ENCODE assay signal across 4 worm cellular contexts in genomic region chrIII:9523581-9523980, ce11.
A peak's percentile ranks its signal among the peaks of the same experiment; 100 is the strongest.
TF ChIP-seq lines count a peak whose summit lies in the region.

Gene mrps-23, minus strand, starts transcription at chrIII:9523672.

TF ChIP-seq in whole organism, L2 larva, 48 proteins besides CTCF, POLR2A, EP300 and RAD21:
- TF ChIP-seq nhr-25 (tag; optimal IDR thresholded peaks at IDR 0.05; lab: Kevin White, UChicago) (peak; percentile 14), gmeb-1 (tag; optimal IDR thresholded peaks at IDR 0.05; lab: Kevin White, UChicago) (no peak), lsy-2 (tag; optimal IDR thresholded peaks at IDR 0.05; lab: Kevin White, UChicago) (peak in 1 of 2 experiments; percentile 31), alr-1 (tag; optimal IDR thresholded peaks at IDR 0.05; lab: Kevin White, UChicago) (no peak), sem-4 (tag; optimal IDR thresholded peaks at IDR 0.05; lab: Kevin White, UChicago) (no peak), nhr-11 (tag; optimal IDR thresholded peaks at IDR 0.05; lab: Kevin White, UChicago) (no peak), elt-3 (tag; optimal IDR thresholded peaks at IDR 0.05; lab: Kevin White, UChicago) (no peak), ceh-16 (tag; optimal IDR thresholded peaks at IDR 0.05; lab: Kevin White, UChicago) (no peak), skn-1 (tag; optimal IDR thresholded peaks at IDR 0.05; lab: Kevin White, UChicago) (no peak), mab-5 (tag; optimal IDR thresholded peaks at IDR 0.05; lab: Kevin White, UChicago) (no peak), mdl-1 (tag; optimal IDR thresholded peaks at IDR 0.05; lab: Kevin White, UChicago) (no peak), C34F6.9 (tag; optimal IDR thresholded peaks at IDR 0.05; lab: Kevin White, UChicago) (no peak), fos-1 (tag; optimal IDR thresholded peaks at IDR 0.05; lab: Kevin White, UChicago) (no peak), crh-2 (tag; optimal IDR thresholded peaks at IDR 0.05; lab: Kevin White, UChicago) (no peak), unc-55 (GFP tag; optimal IDR thresholded peaks at IDR 0.05; lab: Kevin White, UChicago) (peak; percentile 24)
TF ChIP-seq in whole organism, L2 larva: peak in this region for 3.

TF ChIP-seq in whole organism, L4 larva, 104 proteins besides CTCF, POLR2A, EP300 and RAD21 (continues in another document):
- TF ChIP-seq unc-39 (tag; optimal IDR thresholded peaks at IDR 0.05; lab: Kevin White, UChicago) (no peak), mxl-3 (GFP tag; optimal IDR thresholded peaks at IDR 0.05; lab: Kevin White, UChicago) (no peak), daf-16 (GFP tag; optimal IDR thresholded peaks at IDR 0.05; lab: Kevin White, UChicago) (no peak), daf-16 (tag; optimal IDR thresholded peaks at IDR 0.05; lab: Kevin White, UChicago) (peak; percentile 5), dve-1 (tag; optimal IDR thresholded peaks at IDR 0.05; lab: Kevin White, UChicago; ENCODE audit: insufficient read depth) (peak; percentile 11), ctbp-1 (GFP tag; IDR thresholded peaks at IDR 0.05; lab: Robert Waterston, UW) (no peak), fkh-10 (GFP tag; optimal IDR thresholded peaks at IDR 0.05; lab: Kevin White, UChicago) (no peak), dpl-1 (GFP tag; optimal IDR thresholded peaks at IDR 0.05; lab: Kevin White, UChicago) (peak; percentile 14), ceh-20 (GFP tag; IDR thresholded peaks at IDR 0.05; lab: Robert Waterston, UW) (no peak), F10B5.3 (tag; optimal IDR thresholded peaks at IDR 0.05; lab: Kevin White, UChicago) (no peak), mdl-1 (tag; optimal IDR thresholded peaks at IDR 0.05; lab: Kevin White, UChicago) (no peak), daf-8 (GFP tag; IDR thresholded peaks at IDR 0.05; lab: Robert Waterston, UW) (no peak), zip-11 (GFP tag; IDR thresholded peaks at IDR 0.05; lab: Robert Waterston, UW) (no peak), dmd-6 (GFP tag; IDR thresholded peaks at IDR 0.05; lab: Robert Waterston, UW) (no peak), spr-1 (tag; optimal IDR thresholded peaks at IDR 0.05; lab: Kevin White, UChicago) (peak; percentile 12), hlh-30 (tag; optimal IDR thresholded peaks at IDR 0.05; lab: Kevin White, UChicago; ENCODE audit: insufficient read depth) (no peak), Y5F2A.4 (GFP tag; optimal IDR thresholded peaks at IDR 0.05; lab: Kevin White, UChicago) (no peak), lsy-2 (tag; optimal IDR thresholded peaks at IDR 0.05; lab: Kevin White, UChicago) (peak in 1 of 2 experiments; percentile 42), mes-2 (tag; optimal IDR thresholded peaks at IDR 0.05; lab: Kevin White, UChicago; ENCODE audit: poor library complexity, severe bottlenecking) (peak; percentile 60), ZK546.5 (tag; optimal IDR thresholded peaks at IDR 0.05; lab: Kevin White, UChicago) (no peak), lir-3 (tag; optimal IDR thresholded peaks at IDR 0.05; lab: Kevin White, UChicago) (no peak), hmg-1.1 (GFP tag; IDR thresholded peaks at IDR 0.05; lab: Robert Waterston, UW) (no peak), ceh-28 (tag; optimal IDR thresholded peaks at IDR 0.05; lab: Kevin White, UChicago) (no peak), mxl-2 (GFP tag; conservative IDR thresholded peaks at IDR 0.05; lab: Robert Waterston, UW) (no peak), lin-13 (GFP tag; optimal IDR thresholded peaks at IDR 0.05; lab: Kevin White, UChicago) (no peak), nhr-41 (GFP tag; IDR thresholded peaks at IDR 0.05; lab: Robert Waterston, UW) (no peak), set-16 (GFP tag; IDR thresholded peaks at IDR 0.05; lab: Robert Waterston, UW) (no peak)

TF ChIP-seq in whole organism, late embryonic, 69 proteins besides CTCF, POLR2A, EP300 and RAD21:
- peak; percentile 6 for TF ChIP-seq unc-42 (tag; optimal IDR thresholded peaks at IDR 0.05; lab: Kevin White, UChicago)
- no peak for TF ChIP-seq rnt-1 (tag; optimal IDR thresholded peaks at IDR 0.05; lab: Kevin White, UChicago)
- TF ChIP-seq nfya-1 (tag; optimal IDR thresholded peaks at IDR 0.05; lab: Kevin White, UChicago): peak; percentile 11
- peak; percentile 16 for TF ChIP-seq ceh-18 (tag; optimal IDR thresholded peaks at IDR 0.05; lab: Kevin White, UChicago)
- TF ChIP-seq ceh-9 (tag; optimal IDR thresholded peaks at IDR 0.05; lab: Kevin White, UChicago): no peak

TF ChIP-seq in whole organism, mixed stage, embryonic, 35 proteins besides CTCF, POLR2A, EP300 and RAD21:
- TF ChIP-seq mep-1 (tag; optimal IDR thresholded peaks at IDR 0.05; lab: Kevin White, UChicago): peak; percentile 16
- TF ChIP-seq bed-3 (GFP tag; optimal IDR thresholded peaks at IDR 0.05; lab: Kevin White, UChicago): no peak
- peak; percentile 36 for TF ChIP-seq lsy-2 (tag; optimal IDR thresholded peaks at IDR 0.05; lab: Kevin White, UChicago)
- TF ChIP-seq drap-1 (GFP tag; optimal IDR thresholded peaks at IDR 0.05; lab: Kevin White, UChicago): no peak
- TF ChIP-seq cnd-1 (tag; optimal IDR thresholded peaks at IDR 0.05; lab: Kevin White, UChicago): no peak
- no peak for TF ChIP-seq snpc-4 (tag; optimal IDR thresholded peaks at IDR 0.05; lab: Kevin White, UChicago)
- TF ChIP-seq tbx-8 (GFP tag; optimal IDR thresholded peaks at IDR 0.05; lab: Kevin White, UChicago): no peak
- no peak for TF ChIP-seq pha-4 (tag; optimal IDR thresholded peaks at IDR 0.05; lab: Kevin White, UChicago)
- no peak for TF ChIP-seq mls-2 (tag; optimal IDR thresholded peaks at IDR 0.05; lab: Kevin White, UChicago)
- no peak for TF ChIP-seq lin-32 (GFP tag; optimal IDR thresholded peaks at IDR 0.05; lab: Kevin White, UChicago)
- no peak for TF ChIP-seq nhr-76 (tag; optimal IDR thresholded peaks at IDR 0.05; lab: Kevin White, UChicago)
- no peak for TF ChIP-seq sem-2 (GFP tag; optimal IDR thresholded peaks at IDR 0.05; lab: Kevin White, UChicago)
- no peak for TF ChIP-seq ztf-11 (tag; optimal IDR thresholded peaks at IDR 0.05; lab: Kevin White, UChicago)
- TF ChIP-seq ceh-83 (GFP tag; optimal IDR thresholded peaks at IDR 0.05; lab: Kevin White, UChicago): peak; percentile 13
